Fruit fly (Drosophila melanogaster): ENCODE measurements around the gene Sgs4.

- TF ChIP-seq CG8478 (optimal IDR thresholded peaks at IDR 0.05) (no peak), CTCF (optimal IDR thresholded peaks at IDR 0.05) (no peak)
These were observed 700 bp upstream of the Sgs4 start, which contains the start of gene Pig1 for dm6 chrX:3249189-3249588.
